Fruit fly (Drosophila melanogaster) whole organism, embryonic: Measurements from ENCODE around the gene CG13032.

ENCODE experiments used
- CG10209 ChIP-seq: fragments of 200-800 bp; sonication (Bioruptor generic); optimal IDR thresholded peaks from 3 replicates; lab custom pipeline; 2017; ENCODE audit warnings: missing biosample characterization, mild to moderate bottlenecking, missing genetic modification characterization, missing genetic modification reagents
- CG11504 ChIP-seq: fragments of 200-800 bp; sonication (Bioruptor generic); optimal IDR thresholded peaks from 3 replicates; lab custom pipeline; 2019; ENCODE audit warnings: missing biosample characterization, mild to moderate bottlenecking, missing genetic modification characterization, moderate library complexity
- CG12155 ChIP-seq: fragments of 200-800 bp; sonication (Bioruptor generic); optimal IDR thresholded peaks from 3 replicates; lab custom pipeline; 2016; ENCODE audit warnings: missing biosample characterization, missing genetic modification characterization
- CG13624 ChIP-seq: fragments of 200-800 bp; sonication (Bioruptor generic); optimal IDR thresholded peaks from 2 replicates; lab custom pipeline; 2016; ENCODE audit warnings: missing biosample characterization, missing genetic modification characterization
- CG13775 ChIP-seq: fragments of 200-800 bp; sonication (Bioruptor generic); optimal IDR thresholded peaks from 3 replicates; lab custom pipeline; 2017; ENCODE audit warnings: missing biosample characterization, mild to moderate bottlenecking, missing genetic modification characterization
- CG14441 ChIP-seq: fragments of 200-800 bp; sonication (Bioruptor generic); IDR thresholded peaks from 2 replicates; pipeline ENCODE4 v1.3.6; 2022; ENCODE audit warnings: missing biosample characterization, missing genetic modification characterization
- CG15073 ChIP-seq: fragments of 200-800 bp; sonication (Bioruptor generic); optimal IDR thresholded peaks from 2 replicates; lab custom pipeline; 2016; ENCODE audit warnings: missing biosample characterization, missing genetic modification characterization
- CG15601 ChIP-seq: fragments of 200-800 bp; sonication (Bioruptor generic); optimal IDR thresholded peaks from 3 replicates; lab custom pipeline; 2019; ENCODE audit warnings: missing biosample characterization, mild to moderate bottlenecking, missing genetic modification characterization, moderate library complexity
- CG1603 ChIP-seq: fragments of 200-800 bp; sonication (Bioruptor generic); optimal IDR thresholded peaks from 2 replicates; lab custom pipeline; 2019; ENCODE audit warnings: missing biosample characterization, mild to moderate bottlenecking, missing genetic modification characterization, moderate library complexity
- CG17359 ChIP-seq: fragments of 200-800 bp; sonication (Bioruptor generic); optimal IDR thresholded peaks from 3 replicates; lab custom pipeline; 2018; ENCODE audit warnings: missing biosample characterization, mild to moderate bottlenecking, missing genetic modification characterization, moderate library complexity
- CG18599 ChIP-seq: fragments of 200-800 bp; sonication (Bioruptor generic); optimal IDR thresholded peaks from 3 replicates; lab custom pipeline; 2017; ENCODE audit warnings: missing biosample characterization, missing genetic modification characterization, mild to moderate bottlenecking, moderate library complexity, missing genetic modification reagents
- CG18764 ChIP-seq: fragments of 200-800 bp; sonication (Bioruptor generic); optimal IDR thresholded peaks from 3 replicates; lab custom pipeline; 2016; ENCODE audit warnings: missing biosample characterization, missing genetic modification characterization
- CG2678 ChIP-seq: fragments of 200-800 bp; sonication (Bioruptor generic); optimal IDR thresholded peaks from 3 replicates; lab custom pipeline; 2019; ENCODE audit warnings: missing biosample characterization, mild to moderate bottlenecking, missing genetic modification characterization, moderate library complexity
- CG2875 ChIP-seq: fragments of 200-800 bp; sonication (Bioruptor generic); optimal IDR thresholded peaks from 2 replicates; lab custom pipeline; 2017; ENCODE audit warnings: missing biosample characterization, mild to moderate bottlenecking, missing genetic modification characterization, missing genetic modification reagents
- CG31365 ChIP-seq: fragments of 200-800 bp; sonication (Bioruptor generic); optimal IDR thresholded peaks from 2 replicates; lab custom pipeline; 2018; ENCODE audit warnings: missing biosample characterization, mild to moderate bottlenecking, missing genetic modification characterization
- CG34224 ChIP-seq: fragments of 200-800 bp; sonication (Bioruptor generic); IDR thresholded peaks from 3 replicates; pipeline ENCODE4 v1.3.6; 2022; ENCODE audit warnings: missing biosample characterization, missing genetic modification characterization; ENCODE audit not compliant: partially characterized antibody
- CG7372 ChIP-seq: fragments of 200-800 bp; sonication (Bioruptor generic); IDR thresholded peaks from 2 replicates; pipeline ENCODE4 v1.3.6; 2022; ENCODE audit warnings: missing biosample characterization, missing genetic modification characterization
- CG7839 ChIP-seq: fragments of 200-800 bp; sonication (Bioruptor generic); optimal IDR thresholded peaks from 3 replicates; lab custom pipeline; 2018; ENCODE audit warnings: missing biosample characterization, mild to moderate bottlenecking, missing genetic modification characterization, moderate library complexity
- CG8478 ChIP-seq: fragments of >200 bp; optimal IDR thresholded peaks from 2 replicates; lab custom pipeline; 2018
- CG8924 ChIP-seq: fragments of 200-800 bp; optimal IDR thresholded peaks from 3 replicates; lab custom pipeline; 2019; ENCODE audit warnings: missing biosample characterization, mild to moderate bottlenecking, missing genetic modification characterization, moderate library complexity
- CG9437 ChIP-seq: fragments of 200-800 bp; sonication (Bioruptor generic); optimal IDR thresholded peaks from 2 replicates; lab custom pipeline; 2018; ENCODE audit warnings: missing biosample characterization, mild to moderate bottlenecking, missing genetic modification characterization
- CG9727 ChIP-seq: fragments of 200-800 bp; sonication (Bioruptor generic); optimal IDR thresholded peaks from 3 replicates; lab custom pipeline; 2017; ENCODE audit warnings: missing biosample characterization, mild to moderate bottlenecking, missing genetic modification characterization
- CG9932 ChIP-seq: fragments of 200-800 bp; sonication (Bioruptor generic); IDR thresholded peaks from 2 replicates; pipeline ENCODE4 v1.3.6; 2022; ENCODE audit warnings: missing biosample characterization, missing genetic modification characterization
- Chrac-16 ChIP-seq: fragments of 200-800 bp; sonication (Bioruptor generic); optimal IDR thresholded peaks from 3 replicates; lab custom pipeline; 2016; ENCODE audit warnings: missing biosample characterization, missing genetic modification characterization
- D19A ChIP-seq: fragments of 200-800 bp; optimal IDR thresholded peaks from 3 replicates; lab custom pipeline; 2019; ENCODE audit warnings: missing biosample characterization, mild to moderate bottlenecking, missing genetic modification characterization, moderate library complexity
- Dad ChIP-seq: fragments of 200-800 bp; sonication (Bioruptor generic); optimal IDR thresholded peaks from 3 replicates; lab custom pipeline; 2016; ENCODE audit warnings: missing biosample characterization, missing genetic modification characterization
- Ets65A ChIP-seq: fragments of 200-800 bp; sonication (Bioruptor generic); peaks from one replicate; lab custom pipeline; 2016; ENCODE audit warnings: missing biosample characterization, missing genetic modification characterization
- GATAe ChIP-seq: fragments of 200-800 bp; sonication (Bioruptor generic); conservative IDR thresholded peaks from 2 replicates; pipeline ENCODE4 v1.3.6; 2022; ENCODE audit warnings: missing biosample characterization, missing genetic modification characterization
- H2.0 ChIP-seq: fragments of 200-800 bp; sonication (Bioruptor generic); IDR thresholded peaks from 2 replicates; pipeline ENCODE4 v1.3.6; 2022; ENCODE audit warnings: missing biosample characterization, missing genetic modification characterization
- Hr78 ChIP-seq, 2 experiments: fragments of 200-800 bp in 1 of 2; fragments of >200 bp in 1 of 2; sonication (Bioruptor generic) in 1 of 2; optimal IDR thresholded peaks; 2 replicates each; lab custom pipeline; 2017 to 2019; ENCODE audit warnings: missing biosample characterization in 2 of 2, missing genetic modification characterization in 2 of 2, mild to moderate bottlenecking in 1 of 2, moderate library complexity in 1 of 2
- Lhr ChIP-seq: fragments of 200-800 bp; sonication (Bioruptor generic); optimal IDR thresholded peaks from 3 replicates; lab custom pipeline; 2017; ENCODE audit warnings: mild to moderate bottlenecking, missing biosample characterization, missing genetic modification reagents, missing genetic modification characterization
- MESR4 ChIP-seq: fragments of 200-800 bp; sonication (Bioruptor generic); optimal IDR thresholded peaks from 2 replicates; lab custom pipeline; 2018; ENCODE audit warnings: missing biosample characterization, mild to moderate bottlenecking, missing genetic modification characterization, moderate library complexity
- Nf-YC ChIP-seq: fragments of 200-800 bp; optimal IDR thresholded peaks from 3 replicates; lab custom pipeline; 2019; ENCODE audit warnings: missing biosample characterization, mild to moderate bottlenecking, missing genetic modification characterization, moderate library complexity
- NfI ChIP-seq: fragments of 200-800 bp; sonication (Bioruptor generic); optimal IDR thresholded peaks from 3 replicates; lab custom pipeline; 2018; ENCODE audit warnings: missing biosample characterization, mild to moderate bottlenecking, missing genetic modification characterization, moderate library complexity
- Spps ChIP-seq: fragments of 200-800 bp; sonication (Bioruptor generic); optimal IDR thresholded peaks from 2 replicates; lab custom pipeline; 2018; ENCODE audit warnings: missing biosample characterization, mild to moderate bottlenecking, missing genetic modification characterization
- TFAM ChIP-seq: fragments of 200-800 bp; sonication (Bioruptor generic); optimal IDR thresholded peaks from 2 replicates; lab custom pipeline; 2017; ENCODE audit warnings: missing biosample characterization, missing genetic modification characterization, inconsistent platforms
- Usf ChIP-seq: fragments of 200-800 bp; sonication (Bioruptor generic); optimal IDR thresholded peaks from 2 replicates; lab custom pipeline; 2017; ENCODE audit warnings: missing genotype, missing biosample characterization, missing genetic modification characterization
- Xbp1 ChIP-seq: fragments of 200-800 bp; sonication (Bioruptor generic); optimal IDR thresholded peaks from 3 replicates; lab custom pipeline; 2016; ENCODE audit warnings: missing biosample characterization, mild to moderate bottlenecking, missing genetic modification characterization
- bcd ChIP-seq: fragments of 200-800 bp; sonication (Bioruptor generic); optimal IDR thresholded peaks from 2 replicates; lab custom pipeline; 2017; ENCODE audit warnings: missing biosample characterization, mild to moderate bottlenecking, missing genetic modification characterization
- bsh ChIP-seq, 2 experiments: fragments of 200-800 bp; sonication (Bioruptor generic); optimal IDR thresholded peaks; 2 replicates each; lab custom pipeline; 2017 to 2018; ENCODE audit warnings: mild to moderate bottlenecking in 2 of 2, missing biosample characterization in 2 of 2, missing genetic modification characterization in 2 of 2, moderate library complexity in 1 of 2
- ind ChIP-seq: fragments of 200-800 bp; sonication (Bioruptor generic); optimal IDR thresholded peaks from 3 replicates; lab custom pipeline; 2016; ENCODE audit warnings: missing biosample characterization, missing genetic modification characterization
- kni ChIP-seq: fragments of 200-800 bp; sonication (Bioruptor generic); optimal IDR thresholded peaks from 3 replicates; lab custom pipeline; 2017; ENCODE audit warnings: mild to moderate bottlenecking, missing biosample characterization, missing genetic modification reagents, missing genetic modification characterization
- lmd ChIP-seq: fragments of 200-800 bp; sonication (Bioruptor generic); IDR thresholded peaks from 2 replicates; pipeline ENCODE4 v1.3.6; 2022; ENCODE audit warnings: missing biosample characterization, missing genetic modification characterization
- odd ChIP-seq: fragments of 200-800 bp; sonication (Bioruptor generic); optimal IDR thresholded peaks from 2 replicates; lab custom pipeline; 2017; ENCODE audit warnings: missing biosample characterization, mild to moderate bottlenecking, missing genetic modification characterization
- slou ChIP-seq: fragments of 200-800 bp; sonication (Bioruptor generic); optimal IDR thresholded peaks from 3 replicates; lab custom pipeline; 2016; ENCODE audit warnings: missing biosample characterization, missing genetic modification characterization
- sqz ChIP-seq: fragments of 200-800 bp; sonication (Bioruptor generic); optimal IDR thresholded peaks from 3 replicates; lab custom pipeline; 2018; ENCODE audit warnings: missing biosample characterization, mild to moderate bottlenecking, missing genetic modification characterization
- tin ChIP-seq: fragments of 200-800 bp; sonication (Bioruptor generic); optimal IDR thresholded peaks from 3 replicates; lab custom pipeline; 2016; ENCODE audit warnings: missing biosample characterization, missing genetic modification characterization
- tna ChIP-seq: fragments of 200-800 bp; sonication (Bioruptor generic); IDR thresholded peaks from 2 replicates; pipeline ENCODE4 v1.3.6; 2022; ENCODE audit warnings: missing biosample characterization, missing genetic modification characterization; ENCODE audit not compliant: partially characterized antibody

The CG13032 gene

dm6 chr3L:16642088-16642507 lies 31.7 kb upstream of the CG13032 start (continued):
- no peak for TF ChIP-seq CG34224
- TF ChIP-seq CG17359 (tag; lab: Kevin White, UChicago), result peak; percentile 62
- peak; percentile 46 for TF ChIP-seq CG18764 (GFP tag; lab: Kevin White, UChicago)
- peak; percentile 53 for TF ChIP-seq odd (GFP tag; lab: Kevin White, UChicago)
- peak; percentile 63 for TF ChIP-seq Xbp1 (GFP tag; lab: Kevin White, UChicago)
- TF ChIP-seq Hr78 (GFP tag; optimal IDR thresholded peaks at IDR 0.05; lab: Kevin White, UChicago), result peak in 1 of 2 experiments; percentile 84
- TF ChIP-seq CG1603 (tag; lab: Kevin White, UChicago), result peak; percentile 42
- TF ChIP-seq Chrac-16, result peak; percentile 42
- TF ChIP-seq CG13775 (GFP tag; lab: Kevin White, UChicago), result peak; percentile 46
- TF ChIP-seq CG9727 (GFP tag; lab: Kevin White, UChicago), result peak; percentile 50
- no peak for TF ChIP-seq Dad (GFP tag; lab: Kevin White, UChicago)
- peak; percentile 22 for TF ChIP-seq Spps (tag; lab: Kevin White, UChicago)
- peak; percentile 65 for TF ChIP-seq D19A (tag; lab: Kevin White, UChicago)
- TF ChIP-seq CG13624 (GFP tag; lab: Kevin White, UChicago), result no peak
- TF ChIP-seq CG12155, result no peak
- TF ChIP-seq CG18599, result peak; percentile 25
- TF ChIP-seq lmd, result peak; percentile 51; the same call in 1 of the 2 replicates
- TF ChIP-seq slou (GFP tag; lab: Kevin White, UChicago), result peak; percentile 15
- TF ChIP-seq GATAe (GFP tag; lab: Robert Waterston, UW), result no peak
- TF ChIP-seq sqz, result no peak
- TF ChIP-seq CG31365 (tag; lab: Kevin White, UChicago), result no peak
- TF ChIP-seq CG10209 (GFP tag; lab: Kevin White, UChicago), result peak; percentile 55
- TF ChIP-seq Lhr (GFP tag; lab: Kevin White, UChicago), result peak; percentile 31
- TF ChIP-seq CG8478 (lab: Kevin White, UChicago), result no peak
- peak; percentile 78 for TF ChIP-seq CG15601
- TF ChIP-seq CG2678 (tag; lab: Kevin White, UChicago), result peak; percentile 78
- peak; percentile 15 for TF ChIP-seq CG15073 (GFP tag; lab: Kevin White, UChicago)
- 0 out of 2 replicates have a peak, but pooled peaks have one; percentile 12 for TF ChIP-seq CG14441
- TF ChIP-seq CG7839 (tag; lab: Kevin White, UChicago), result peak; percentile 67
- no peak for TF ChIP-seq H2.0
- peak; percentile 65 for TF ChIP-seq bcd (GFP tag; lab: Kevin White, UChicago)
- peak; percentile 69 for TF ChIP-seq CG8924 (tag; lab: Kevin White, UChicago)
- no peak for TF ChIP-seq CG7372 (GFP tag; lab: Robert Waterston, UW)
- no peak for TF ChIP-seq MESR4 (GFP tag; lab: Kevin White, UChicago)
- peak; percentile 63 for TF ChIP-seq CG2875 (GFP tag; lab: Kevin White, UChicago)
- no peak for TF ChIP-seq tna (GFP tag; lab: Robert Waterston, UW)
- peak; percentile 11 for TF ChIP-seq kni (GFP tag; lab: Kevin White, UChicago)
- TF ChIP-seq TFAM (GFP tag; lab: Kevin White, UChicago), result no peak
- TF ChIP-seq NfI (GFP tag; lab: Kevin White, UChicago), result peak; percentile 15
- peak; percentile 68 for TF ChIP-seq CG9437
- peak; percentile 57 for TF ChIP-seq ind
- TF ChIP-seq bsh (GFP tag; optimal IDR thresholded peaks at IDR 0.05; lab: Kevin White, UChicago), result peak; percentile 63 to 75
- no peak for TF ChIP-seq CG9932 (GFP tag; lab: Robert Waterston, UW)
- peak; percentile 76 for TF ChIP-seq CG11504
- no peak for TF ChIP-seq Nf-YC (tag; lab: Kevin White, UChicago)
- peak; percentile 74 for TF ChIP-seq tin (GFP tag; lab: Kevin White, UChicago)
- peak; percentile 23 for TF ChIP-seq Usf
- no peak for TF ChIP-seq Ets65A
